Worm (Caenorhabditis elegans) whole organism, L4/young adult: Measurements from ENCODE around the gene rig-6.

Experiments
- W03F9.2 ChIP-seq: fragments of 150-350 bp; optimal IDR thresholded peaks from 2 replicates; lab custom pipeline; 2014; ENCODE audit warnings: missing biosample characterization, missing genetic modification characterization
- dao-5 ChIP-seq: sonication (generic microtip); optimal IDR thresholded peaks from 2 replicates; lab custom pipeline; 2016; ENCODE audit warnings: missing genotype, missing genetic modification characterization, moderate library complexity, missing compliant biosample characterization
- him-1 ChIP-seq: sonication (generic microtip); optimal IDR thresholded peaks from 2 replicates; lab custom pipeline; 2016; ENCODE audit warnings: missing genotype, missing genetic modification reagents, missing genetic modification characterization, missing compliant biosample characterization

DNA sequence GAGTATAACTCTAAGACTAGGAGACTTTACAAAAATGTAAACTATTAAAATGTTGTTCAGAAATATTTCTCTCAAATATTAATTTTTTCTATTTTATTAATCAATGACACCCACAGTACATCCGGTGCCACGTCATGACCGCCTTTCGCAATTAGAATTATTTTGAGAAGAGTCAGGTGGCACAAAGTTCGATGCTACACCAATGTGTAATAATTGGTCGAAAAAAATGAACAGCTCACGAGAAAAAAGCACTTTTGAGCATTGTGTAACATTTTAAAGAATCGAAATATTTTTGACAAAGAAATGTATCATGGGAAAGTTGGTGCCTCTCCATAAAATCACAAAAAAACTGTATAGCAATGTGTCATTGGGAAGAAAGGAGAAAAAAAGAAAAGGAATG lies 5.2 kb downstream of the rig-6 start:
- TF ChIP-seq dao-5 (tag; lab: Kevin White, UChicago): no peak
- no peak for TF ChIP-seq him-1 (tag; lab: Kevin White, UChicago)
- no peak for TF ChIP-seq W03F9.2 (tag; lab: Kevin White, UChicago)
